Worm (Caenorhabditis elegans) whole organism, dauer: ENCODE measurements around the gene D1054.10.

Source experiments
- unc-62 ChIP-seq: sonication (generic microtip); optimal IDR thresholded peaks from 2 replicates; lab custom pipeline; 2017; ENCODE audit warnings: missing biosample characterization, missing genetic modification reagents, missing genetic modification characterization

D1054.10 gene

ce11 chrV:10798090-10798489, 5.4 kb upstream of the D1054.10 start, which contains the start of gene srh-184:
TSS of gene srh-184 (minus strand) at chrV:10798190.
- no peak for TF ChIP-seq unc-62 (GFP tag; lab: Kevin White, UChicago)

- TF ChIP-seq unc-62 (GFP tag; lab: Kevin White, UChicago), result no peak
Measured at ce11 chrV:10795494-10795893, 2.8 kb upstream of the D1054.10 start, which contains the start of gene D1054.19. TSS of gene D1054.19 (plus strand) at chrV:10795794.

ce11 chrV:10794463-10794862, 1.8 kb upstream of the D1054.10 start:
- TF ChIP-seq unc-62 (GFP tag; lab: Kevin White, UChicago), result no peak

ce11 chrV:10793498-10793897, 823 bp upstream of the D1054.10 start, which contains the start of gene ule-3:
TSS of gene ule-3 (plus strand) at chrV:10793798.
- TF ChIP-seq unc-62 (GFP tag; lab: Kevin White, UChicago), result no peak

DNA sequence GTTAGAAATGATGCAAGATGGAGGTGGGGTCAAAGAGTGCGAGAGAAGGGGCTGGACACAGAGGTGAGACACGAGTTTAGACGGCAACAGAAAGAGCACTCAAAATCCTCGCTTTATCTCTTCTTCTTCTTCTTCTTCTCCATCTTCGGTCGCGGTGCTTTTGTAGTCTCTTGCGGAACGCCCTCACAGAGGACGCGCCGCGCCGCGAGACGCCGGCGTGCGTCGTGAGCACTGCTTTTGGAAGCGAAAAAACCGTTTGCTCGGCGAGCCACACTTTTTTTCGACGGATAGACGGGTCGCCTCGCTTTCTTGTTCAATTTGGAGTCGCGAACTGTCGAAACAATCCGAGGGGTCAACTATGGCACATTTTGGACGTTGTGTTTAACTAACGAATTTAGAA, 1.8 kb downstream of the D1054.10 start, which contains the start of gene D1054.9:
TSS of gene D1054.9 (minus strand) at position 137 of the 400 bp plus-strand sequence.
- TF ChIP-seq unc-62 (GFP tag; lab: Kevin White, UChicago), result no peak

DNA sequence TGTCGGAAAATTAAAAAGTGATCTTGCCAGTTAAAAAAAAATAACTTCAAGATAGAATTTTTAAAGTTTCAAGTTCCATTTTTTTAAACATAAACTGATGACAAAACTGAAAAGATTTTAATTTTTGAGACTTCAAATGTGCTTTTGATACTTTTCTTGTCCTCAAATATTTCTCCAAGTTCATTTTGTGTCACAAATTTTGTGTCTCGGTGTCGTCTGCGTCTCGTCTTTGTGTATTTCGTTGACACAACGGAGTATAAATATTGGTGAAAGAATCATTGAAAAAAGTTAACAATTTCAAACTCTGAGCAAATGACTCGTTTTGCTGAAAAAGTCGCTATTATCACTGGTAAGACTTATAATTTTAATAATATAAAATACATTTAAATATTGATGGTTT, 8.7 kb downstream of the D1054.10 start, which contains the start of gene D1054.8:
TSS of gene D1054.8 (plus strand) at position 301 of the 400 bp plus-strand sequence.
- no peak for TF ChIP-seq unc-62 (GFP tag; lab: Kevin White, UChicago)

ce11 chrV:10776528-10777055, 16.1 kb downstream of the D1054.10 start, which contains the start of gene D1054.5:
TSS of gene D1054.5 (minus strand) at chrV:10776578.
- TF ChIP-seq unc-62 (GFP tag; lab: Kevin White, UChicago), result no peak

DNA sequence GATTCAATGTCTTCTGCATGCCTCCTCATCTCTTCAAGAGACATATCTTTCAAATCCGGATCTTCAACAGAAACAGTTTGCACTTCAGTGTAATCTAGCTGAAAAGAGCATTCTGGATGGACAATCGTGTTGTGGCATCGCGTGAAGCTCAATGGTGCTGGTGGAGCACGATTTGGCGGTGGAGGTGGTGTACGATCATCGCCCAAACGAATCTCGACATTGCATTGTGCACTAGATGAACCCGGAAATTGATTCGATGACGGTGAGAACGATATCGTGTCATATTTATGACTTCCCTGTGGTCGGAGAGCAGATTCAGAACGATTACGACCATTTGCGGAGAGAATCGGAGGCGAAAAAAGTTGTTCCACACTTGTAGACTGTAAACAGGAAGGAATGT, 19.5 kb downstream of the D1054.10 start:
- TF ChIP-seq unc-62 (GFP tag; lab: Kevin White, UChicago), result no peak

DNA sequence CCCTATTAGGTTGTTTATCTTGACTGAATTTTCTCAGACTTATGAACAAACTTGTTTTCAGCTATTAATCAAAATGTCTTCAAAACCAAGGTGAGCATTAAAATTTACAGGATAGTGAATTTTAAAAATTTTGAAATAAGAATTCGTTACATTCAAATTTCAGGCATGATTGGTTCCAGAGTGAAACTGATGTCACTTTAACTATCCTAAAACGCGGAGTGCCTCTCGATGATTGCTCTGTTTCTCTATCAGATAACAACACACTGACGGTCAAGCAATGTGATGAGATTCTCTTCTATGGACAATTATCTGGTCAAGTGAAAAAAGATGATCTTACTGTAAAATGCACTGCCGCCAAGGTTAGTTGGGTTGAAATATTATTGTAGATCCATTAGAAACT, 21.3 kb downstream of the D1054.10 start, which contains the start of gene D1054.3:
TSS of gene D1054.3 (plus strand) at position 62 of the 400 bp plus-strand sequence.
- TF ChIP-seq unc-62 (GFP tag; lab: Kevin White, UChicago), result no peak

DNA sequence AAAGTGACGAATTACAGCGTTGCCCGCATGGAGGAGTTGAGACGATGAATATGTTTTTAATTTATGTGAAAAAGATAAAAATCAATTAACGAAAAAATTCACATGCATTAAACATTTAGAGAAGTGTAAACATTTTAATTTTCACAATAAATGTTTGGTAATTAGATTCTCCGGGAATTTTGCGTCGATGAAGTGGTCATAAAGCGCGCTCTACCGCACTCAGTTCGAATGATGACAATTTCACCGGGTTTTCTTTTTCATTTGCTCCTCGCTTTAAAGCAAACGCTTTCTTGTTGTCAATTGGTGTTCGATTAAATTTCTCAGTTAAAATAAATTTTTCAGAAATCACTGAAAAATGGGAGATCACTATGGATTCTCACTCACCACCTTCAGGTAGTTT, 22.6 kb downstream of the D1054.10 start, which contains the start of the genes D1054.1 and pas-2:
TSS of gene D1054.1 (minus strand) at position 192 of the 400 bp plus-strand sequence.
TSS of gene pas-2 (plus strand) at position 343 of the 400 bp plus-strand sequence.
- no peak for TF ChIP-seq unc-62 (GFP tag; lab: Kevin White, UChicago)

DNA sequence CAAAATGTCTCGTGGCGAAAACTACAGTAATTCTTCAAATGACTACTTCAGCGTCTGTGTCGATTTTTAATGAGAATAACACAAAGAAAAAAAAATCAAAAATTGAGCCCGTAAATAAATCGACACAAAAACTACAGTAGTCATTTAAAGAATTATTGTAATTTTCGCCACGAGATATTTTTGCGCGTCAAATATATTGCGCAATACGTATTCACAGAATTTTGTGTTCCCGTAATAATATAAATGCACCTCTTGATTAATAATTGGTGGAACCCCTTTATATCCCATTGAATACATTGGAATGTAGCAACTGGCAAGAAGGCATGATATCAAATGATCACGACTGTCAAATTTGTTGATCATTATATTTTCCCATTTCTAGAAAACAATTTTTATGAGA, 23.8 kb downstream of the D1054.10 start:
- TF ChIP-seq unc-62 (GFP tag; lab: Kevin White, UChicago), result no peak

DNA sequence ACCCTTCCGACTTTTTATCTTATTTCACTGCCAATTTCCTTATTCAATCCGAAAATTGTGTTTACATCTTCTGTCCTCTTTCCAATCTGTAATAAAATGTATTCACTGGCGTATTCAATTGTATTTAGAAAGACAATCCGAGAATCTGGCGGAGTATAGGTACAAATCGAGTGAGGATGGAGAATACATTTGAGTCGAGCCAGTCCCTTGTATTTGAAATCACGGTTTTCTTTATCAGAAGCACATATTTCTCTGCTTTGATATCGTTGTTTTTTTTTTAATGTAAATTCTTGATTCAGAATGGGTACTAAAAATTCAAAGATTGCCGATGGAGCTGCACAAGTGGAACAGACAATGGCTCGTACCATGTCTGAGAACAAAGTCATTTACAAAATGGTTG, 28.6 kb downstream of the D1054.10 start, which contains the start of gene ocr-1:
TSS of gene ocr-1 (plus strand) at position 301 of the 400 bp plus-strand sequence.
- no peak for TF ChIP-seq unc-62 (GFP tag; lab: Kevin White, UChicago)

DNA sequence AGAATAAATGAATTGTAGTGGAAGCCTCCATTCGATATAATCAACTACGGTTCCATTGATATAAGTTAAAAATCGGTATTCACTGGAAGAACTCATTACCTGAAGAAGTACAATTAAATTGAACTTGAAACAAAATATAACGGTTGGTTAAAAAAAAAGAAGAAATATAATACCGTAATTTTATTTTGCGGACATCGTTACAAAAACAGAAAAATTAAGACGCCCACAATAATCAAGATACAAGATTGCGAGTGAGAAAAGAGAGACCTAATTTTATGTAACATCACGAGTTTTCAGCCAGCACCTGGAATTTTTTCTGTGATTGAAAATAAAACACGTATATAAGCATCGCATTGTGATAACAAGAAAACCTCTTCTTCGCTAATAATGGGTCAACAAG, 30.0 kb downstream of the D1054.10 start, which contains the start of gene sre-6:
TSS of gene sre-6 (minus strand) at position 101 of the 400 bp plus-strand sequence.
- no peak for TF ChIP-seq unc-62 (GFP tag; lab: Kevin White, UChicago)

- no peak for TF ChIP-seq unc-62 (GFP tag; lab: Kevin White, UChicago)
Measured at ce11 chrV:10760839-10761238, 31.8 kb downstream of the D1054.10 start.

DNA sequence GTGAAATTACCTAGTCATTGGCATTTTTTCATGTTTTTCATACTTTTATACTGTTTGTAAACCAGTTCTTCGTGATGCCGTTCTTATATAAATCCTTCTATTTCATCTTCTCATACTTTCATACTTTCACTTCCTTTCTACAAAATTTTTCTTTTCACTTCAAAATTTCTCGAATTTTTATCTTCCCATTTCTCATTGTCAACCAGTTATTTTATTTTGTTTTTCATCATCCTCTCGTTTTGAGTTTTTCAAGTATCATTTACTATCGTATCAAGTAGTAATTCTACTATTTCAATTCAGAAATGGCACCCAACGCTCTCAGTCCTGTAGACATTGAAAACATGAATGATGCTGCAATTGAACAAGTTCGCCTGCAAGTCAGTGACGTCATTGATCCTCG, 34.0 kb downstream of the D1054.10 start, which contains the start of gene F28H7.8:
TSS of gene F28H7.8 (plus strand) at position 301 of the 400 bp plus-strand sequence.
- no peak for TF ChIP-seq unc-62 (GFP tag; lab: Kevin White, UChicago)

DNA sequence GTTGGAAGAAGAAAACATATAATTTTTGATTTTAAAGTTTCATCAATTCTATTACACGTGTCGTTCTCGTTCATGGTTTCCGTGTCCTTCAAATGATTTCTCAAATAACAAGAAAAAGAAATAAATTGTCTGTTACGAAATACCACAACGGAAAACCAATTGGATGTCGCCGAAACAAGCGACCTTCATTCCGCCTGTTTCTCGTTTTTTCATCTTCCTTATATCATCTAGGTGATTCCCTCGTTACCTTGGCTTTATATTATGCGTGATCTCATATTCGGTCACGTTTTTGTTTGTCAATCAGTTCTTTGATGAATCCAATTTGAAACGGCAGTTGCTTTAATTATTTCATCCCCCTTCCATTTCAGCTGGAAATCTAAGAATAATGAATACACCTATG, 35.5 kb downstream of the D1054.10 start:
- TF ChIP-seq unc-62 (GFP tag; lab: Kevin White, UChicago), result no peak

DNA sequence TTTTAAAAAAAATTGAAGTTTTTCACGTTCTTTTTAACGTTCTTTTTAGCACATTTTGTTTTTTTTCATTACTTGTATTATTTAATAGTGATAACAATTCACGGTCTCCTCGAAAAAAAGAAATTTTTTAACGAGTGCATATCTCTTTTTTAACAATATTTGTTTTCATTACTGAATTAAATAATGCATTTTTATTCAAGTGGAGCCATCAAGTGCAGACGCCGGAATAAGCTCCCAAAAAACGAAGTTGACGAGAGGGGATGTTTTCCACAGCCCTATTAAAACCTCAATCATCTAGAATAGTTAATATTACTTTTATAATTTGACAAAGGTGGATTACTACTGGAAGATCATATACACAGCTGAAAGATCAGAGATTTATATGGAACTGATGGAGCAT, 36.0 kb downstream of the D1054.10 start, which contains the start of gene irld-6:
TSS of gene irld-6 (minus strand) at position 101 of the 400 bp plus-strand sequence.
- TF ChIP-seq unc-62 (GFP tag; lab: Kevin White, UChicago), result no peak
